Worm (Caenorhabditis elegans): ENCODE results near the gene spsb-1.
A peak's percentile ranks its signal among the peaks of the same experiment; 100 is the strongest.

spsb-1 gene

ce11 chrII:15195346-15195745 lies 1.2 kb upstream of the spsb-1 start (continued):
- no peak for TF ChIP-seq ceh-82 (tag; optimal IDR thresholded peaks at IDR 0.05)
- no peak for TF ChIP-seq C34B4.2 (tag; optimal IDR thresholded peaks at IDR 0.05)
- TF ChIP-seq swsn-7 (tag; optimal IDR thresholded peaks at IDR 0.05) = no peak
- no peak for TF ChIP-seq nhr-76 (tag; optimal IDR thresholded peaks at IDR 0.05)
- no peak for TF ChIP-seq ztf-11 (tag; optimal IDR thresholded peaks at IDR 0.05)
- TF ChIP-seq fkh-4 (tag; optimal IDR thresholded peaks at IDR 0.05; ENCODE audit: borderline replicate concordance) = no peak
- no peak for TF ChIP-seq nhr-84 (tag; optimal IDR thresholded peaks at IDR 0.05)
- TF ChIP-seq grh-1 (GFP tag; IDR thresholded peaks at IDR 0.05) = no peak
- peak; percentile 10 for TF ChIP-seq C16A3.4 (tag; optimal IDR thresholded peaks at IDR 0.05)
- no peak for TF ChIP-seq alr-1 (tag; optimal IDR thresholded peaks at IDR 0.05; ENCODE audit: borderline replicate concordance)
- TF ChIP-seq efl-3 (GFP tag; optimal IDR thresholded peaks at IDR 0.05) = no peak
- peak; percentile 27 for TF ChIP-seq skn-1 (tag; optimal IDR thresholded peaks at IDR 0.05)
- no peak for TF ChIP-seq elt-3 (tag; optimal IDR thresholded peaks at IDR 0.05)
- TF ChIP-seq ztf-4 (tag; optimal IDR thresholded peaks at IDR 0.05) = no peak
- TF ChIP-seq lir-3 (tag; optimal IDR thresholded peaks at IDR 0.05; ENCODE audit: poor library complexity) = peak; percentile 7
- no peak for TF ChIP-seq fkh-10 (GFP tag; optimal IDR thresholded peaks at IDR 0.05)
- no peak for TF ChIP-seq egl-27 (tag; optimal IDR thresholded peaks at IDR 0.05)
- no peak for TF ChIP-seq efl-1 (optimal IDR thresholded peaks at IDR 0.05)
- peak in 1 of 2 experiments; percentile 18 for TF ChIP-seq efl-1 (GFP tag; optimal IDR thresholded peaks at IDR 0.05 in 1 of 2)
- no peak for TF ChIP-seq zag-1 (tag; optimal IDR thresholded peaks at IDR 0.05)
- peak in 1 of 2 experiments; percentile 69 for TF ChIP-seq lin-35 (GFP tag; optimal IDR thresholded peaks at IDR 0.05)
- TF ChIP-seq lin-13 (GFP tag; optimal IDR thresholded peaks at IDR 0.05) = no peak
- TF ChIP-seq snu-23 (GFP tag; optimal IDR thresholded peaks at IDR 0.05) = peak; percentile 36
- TF ChIP-seq aly-2 (tag; optimal IDR thresholded peaks at IDR 0.05) = no peak
- TF ChIP-seq unc-30 (tag; optimal IDR thresholded peaks at IDR 0.05) = no peak
- TF ChIP-seq dpl-1 (GFP tag; optimal IDR thresholded peaks at IDR 0.05) = peak in 1 of 3 experiments; percentile 25
- no peak for TF ChIP-seq ceh-88 (GFP tag; IDR thresholded peaks at IDR 0.05)
- no peak for TF ChIP-seq pqm-1 (tag; optimal IDR thresholded peaks at IDR 0.05)
- TF ChIP-seq C04F5.9 (tag; optimal IDR thresholded peaks at IDR 0.05) = no peak
- TF ChIP-seq sptf-1 (tag; optimal IDR thresholded peaks at IDR 0.05) = no peak
- no peak for TF ChIP-seq nhr-237 (tag; optimal IDR thresholded peaks at IDR 0.05)
- no peak for TF ChIP-seq fkh-8 (tag; optimal IDR thresholded peaks at IDR 0.05)
- peak; percentile 57 for TF ChIP-seq nhr-71 (tag; optimal IDR thresholded peaks at IDR 0.05)
- TF ChIP-seq rnt-1 (tag; optimal IDR thresholded peaks at IDR 0.05) = no peak
- no peak for TF ChIP-seq unc-86 (tag; optimal IDR thresholded peaks at IDR 0.05)
- peak in 1 of 2 experiments; percentile 43 for TF ChIP-seq mdl-1 (tag; optimal IDR thresholded peaks at IDR 0.05)
- no peak for TF ChIP-seq xbp-1 (tag; optimal IDR thresholded peaks at IDR 0.05)
- no peak for TF ChIP-seq mab-9 (GFP tag; IDR thresholded peaks at IDR 0.05)
- no peak for TF ChIP-seq isw-1 (GFP tag; IDR thresholded peaks at IDR 0.05)
- no peak for TF ChIP-seq dsc-1 (tag; optimal IDR thresholded peaks at IDR 0.05)
- TF ChIP-seq nhr-11 (tag; optimal IDR thresholded peaks at IDR 0.05) = no peak
- TF ChIP-seq F16B12.6 (tag; optimal IDR thresholded peaks at IDR 0.05) = no peak
- TF ChIP-seq jun-1 (tag; optimal IDR thresholded peaks at IDR 0.05) = no peak
- no peak for TF ChIP-seq mef-2 (tag; optimal IDR thresholded peaks at IDR 0.05)
- TF ChIP-seq ces-1 (GFP tag; optimal IDR thresholded peaks at IDR 0.05) = no peak
- no peak for TF ChIP-seq unc-98 (GFP tag; IDR thresholded peaks at IDR 0.05)
- no peak for TF ChIP-seq irx-1 (tag; optimal IDR thresholded peaks at IDR 0.05)
- TF ChIP-seq nhr-20 (tag; optimal IDR thresholded peaks at IDR 0.05) = peak; percentile 48
- no peak for TF ChIP-seq fos-1 (tag; optimal IDR thresholded peaks at IDR 0.05)
- TF ChIP-seq nhr-47 (tag; optimal IDR thresholded peaks at IDR 0.05) = no peak
- peak; percentile 32 for TF ChIP-seq blmp-1 (tag; optimal IDR thresholded peaks at IDR 0.05)
- no peak for TF ChIP-seq nhr-12 (tag; optimal IDR thresholded peaks at IDR 0.05)
- TF ChIP-seq mep-1 (tag; optimal IDR thresholded peaks at IDR 0.05) = no peak
- TF ChIP-seq lin-15B (tag; optimal IDR thresholded peaks at IDR 0.05) = no peak

Measured in whole organism, L1 larva.